Fruit fly (Drosophila melanogaster) whole organism: ENCODE measurements around the gene Mrp5.

Source experiments
- CG8478 ChIP-seq: fragments of >200 bp; optimal IDR thresholded peaks from 2 replicates; lab custom pipeline; 2018; ENCODE audit warnings: inconsistent platforms
- Dll ChIP-seq: fragments of >200 bp; optimal IDR thresholded peaks from 2 replicates; lab custom pipeline; 2017
- EcR ChIP-seq, 2 experiments: fragments of >200 bp; optimal IDR thresholded peaks; 2 replicates each; lab custom pipeline; 2017; ENCODE audit warnings: missing biosample characterization in 2 of 2, missing genetic modification characterization in 2 of 2, missing genetic modification reagents in 2 of 2
- pan ChIP-seq: fragments of >200 bp; optimal IDR thresholded peaks from 2 replicates; lab custom pipeline; 2017
- psq ChIP-seq: fragments of >200 bp; optimal IDR thresholded peaks from 2 replicates; lab custom pipeline; 2017
- usp ChIP-seq: fragments of >200 bp; optimal IDR thresholded peaks from 2 replicates; lab custom pipeline; 2017; ENCODE audit warnings: missing biosample characterization, missing genetic modification characterization, mixed read lengths

- TF ChIP-seq usp (GFP tag; lab: Kevin White, UChicago) (no peak), pan (lab: Kevin White, UChicago) (no peak), psq (lab: Kevin White, UChicago) (no peak), Dll (lab: Kevin White, UChicago) (no peak), CG8478 (lab: Kevin White, UChicago) (no peak), EcR (GFP tag; optimal IDR thresholded peaks at IDR 0.05; lab: Kevin White, UChicago) (no peak)
Observed at dm6 chr3R:19892046-19892445, 16.6 kb upstream of the Mrp5 start.
